Worm (Caenorhabditis elegans): Measurements from ENCODE around the gene F11D11.4.
A peak's percentile ranks its signal among the peaks of the same experiment; 100 is the strongest.

Gene F11D11.4

ce11 chrV:18782747-18783146 is 21.6 kb downstream of the F11D11.4 start:
- TF ChIP-seq dsc-1 (tag; optimal IDR thresholded peaks at IDR 0.05) (peak; percentile 31), skn-1 (tag; optimal IDR thresholded peaks at IDR 0.05) (no peak), pqm-1 (tag; optimal IDR thresholded peaks at IDR 0.05) (no peak)

- TF ChIP-seq unc-30 (tag; optimal IDR thresholded peaks at IDR 0.05) = no peak
- TF ChIP-seq sptf-1 (tag; optimal IDR thresholded peaks at IDR 0.05) = no peak
- no peak for TF ChIP-seq hlh-17 (GFP tag; optimal IDR thresholded peaks at IDR 0.05; ENCODE audit: borderline replicate concordance)
- TF ChIP-seq elt-2 (tag; optimal IDR thresholded peaks at IDR 0.05) = no peak
- TF ChIP-seq dsc-1 (tag; optimal IDR thresholded peaks at IDR 0.05) = peak; percentile 25
- no peak for TF ChIP-seq snu-23 (GFP tag; optimal IDR thresholded peaks at IDR 0.05)
- TF ChIP-seq mef-2 (tag; optimal IDR thresholded peaks at IDR 0.05) = no peak
- TF ChIP-seq elt-3 (tag; optimal IDR thresholded peaks at IDR 0.05) = no peak
- TF ChIP-seq efl-3 (GFP tag; optimal IDR thresholded peaks at IDR 0.05) = no peak
- no peak for TF ChIP-seq vab-15 (tag; optimal IDR thresholded peaks at IDR 0.05)
- no peak for TF ChIP-seq nhr-11 (tag; optimal IDR thresholded peaks at IDR 0.05)
- no peak for TF ChIP-seq aly-2 (tag; optimal IDR thresholded peaks at IDR 0.05)
- no peak for TF ChIP-seq nhr-237 (tag; optimal IDR thresholded peaks at IDR 0.05)
- no peak for TF ChIP-seq lin-13 (GFP tag; optimal IDR thresholded peaks at IDR 0.05)
- no peak for TF ChIP-seq xbp-1 (tag; optimal IDR thresholded peaks at IDR 0.05)
- no peak for TF ChIP-seq nhr-71 (tag; optimal IDR thresholded peaks at IDR 0.05)
- TF ChIP-seq nhr-47 (tag; optimal IDR thresholded peaks at IDR 0.05) = peak; percentile 35
- TF ChIP-seq sox-4 (tag; optimal IDR thresholded peaks at IDR 0.05) = peak; percentile 1
- TF ChIP-seq lir-3 (tag; optimal IDR thresholded peaks at IDR 0.05; ENCODE audit: poor library complexity) = no peak
- peak; percentile 64 for TF ChIP-seq fkh-8 (tag; optimal IDR thresholded peaks at IDR 0.05)
- TF ChIP-seq efl-1 (optimal IDR thresholded peaks at IDR 0.05) = no peak
- peak in 1 of 2 experiments; percentile 89 for TF ChIP-seq efl-1 (GFP tag; optimal IDR thresholded peaks at IDR 0.05 in 1 of 2)
- no peak for TF ChIP-seq nhr-76 (tag; optimal IDR thresholded peaks at IDR 0.05)
- no peak for TF ChIP-seq nhr-90 (tag; optimal IDR thresholded peaks at IDR 0.05; ENCODE audit: poor library complexity)
Observed at ce11 chrV:18783474-18783873, 22.3 kb downstream of the F11D11.4 start, which contains the start of gene Y17D7B.10. Gene Y17D7B.10, plus strand, starts transcription at chrV:18783716.

- TF ChIP-seq mdl-1 (tag; optimal IDR thresholded peaks at IDR 0.05) (no peak), fkh-8 (tag; optimal IDR thresholded peaks at IDR 0.05) (no peak), sup-37 (GFP tag; optimal IDR thresholded peaks at IDR 0.05) (no peak), nhr-237 (tag; optimal IDR thresholded peaks at IDR 0.05) (no peak), rnt-1 (tag; optimal IDR thresholded peaks at IDR 0.05) (no peak), pax-3 (tag; optimal IDR thresholded peaks at IDR 0.05) (no peak), egl-13 (tag; optimal IDR thresholded peaks at IDR 0.05) (no peak), hlh-4 (tag; optimal IDR thresholded peaks at IDR 0.05) (no peak), xbp-1 (tag; optimal IDR thresholded peaks at IDR 0.05) (no peak), fkh-10 (GFP tag; optimal IDR thresholded peaks at IDR 0.05) (no peak), C04F5.9 (tag; optimal IDR thresholded peaks at IDR 0.05) (no peak), zip-4 (GFP tag; optimal IDR thresholded peaks at IDR 0.05) (no peak), isw-1 (GFP tag; IDR thresholded peaks at IDR 0.05) (no peak), lir-3 (tag; optimal IDR thresholded peaks at IDR 0.05; ENCODE audit: poor library complexity) (no peak)
Observed at ce11 chrV:18786694-18787093, 25.5 kb downstream of the F11D11.4 start, which contains the start of gene Y17D7B.3. Gene Y17D7B.3, minus strand, starts transcription at chrV:18786794.

- no peak for TF ChIP-seq nhr-47 (tag; optimal IDR thresholded peaks at IDR 0.05)
- no peak for TF ChIP-seq ceh-88 (GFP tag; IDR thresholded peaks at IDR 0.05)
- no peak for TF ChIP-seq nhr-71 (tag; optimal IDR thresholded peaks at IDR 0.05)
- no peak for TF ChIP-seq fkh-10 (GFP tag; optimal IDR thresholded peaks at IDR 0.05)
- no peak for TF ChIP-seq mdl-1 (tag; optimal IDR thresholded peaks at IDR 0.05)
- TF ChIP-seq zip-4 (GFP tag; optimal IDR thresholded peaks at IDR 0.05) = peak; percentile 36
- TF ChIP-seq Y116A8C.19 (tag; optimal IDR thresholded peaks at IDR 0.05; ENCODE audit: borderline replicate concordance) = no peak
- no peak for TF ChIP-seq C04F5.9 (tag; optimal IDR thresholded peaks at IDR 0.05)
Observed at ce11 chrV:18787417-18787918, 26.3 kb downstream of the F11D11.4 start, which contains the start of gene Y17D7B.2. Gene Y17D7B.2, plus strand, starts transcription at chrV:18787739.
